Fruit fly (Drosophila melanogaster) whole organism, embryonic: ENCODE measurements around the gene CG11309.

ENCODE experiments used
- Adf1 ChIP-seq: fragments of 200-800 bp; sonication (Bioruptor generic); IDR thresholded peaks from 2 replicates; pipeline ENCODE4 v1.3.6; 2022; ENCODE audit warnings: missing biosample characterization, missing genetic modification characterization
- Aef1 ChIP-seq: fragments of 200-800 bp; sonication (Bioruptor generic); IDR thresholded peaks from 3 replicates; pipeline ENCODE4 v1.3.6; 2022; ENCODE audit warnings: missing biosample characterization, missing genetic modification characterization
- BEAF-32 ChIP-seq: fragments of 200-800 bp; sonication (Bioruptor generic); optimal IDR thresholded peaks from 3 replicates; lab custom pipeline; 2017; ENCODE audit warnings: missing biosample characterization, missing genetic modification characterization, mild to moderate bottlenecking, moderate library complexity, missing genetic modification reagents
- CG10366 ChIP-seq: fragments of 200-800 bp; sonication (Bioruptor generic); IDR thresholded peaks from 2 replicates; pipeline ENCODE4 v1.3.6; 2022; ENCODE audit warnings: missing biosample characterization, missing genetic modification characterization
- CG10431 ChIP-seq: fragments of 200-800 bp; sonication (Bioruptor generic); optimal IDR thresholded peaks from 3 replicates; lab custom pipeline; 2018; ENCODE audit warnings: missing biosample characterization, mild to moderate bottlenecking, missing genetic modification characterization
- CG10959 ChIP-seq: fragments of 200-800 bp; sonication (Bioruptor generic); IDR thresholded peaks from 2 replicates; pipeline ENCODE4 v1.3.6; 2022; ENCODE audit warnings: missing biosample characterization, missing genetic modification characterization
- CG11093 ChIP-seq: fragments of 200-800 bp; sonication (Bioruptor generic); IDR thresholded peaks from 3 replicates; pipeline ENCODE4 v1.3.6; 2022; ENCODE audit warnings: missing biosample characterization, missing genetic modification characterization
- CG11398 ChIP-seq: fragments of 200-800 bp; sonication (Bioruptor generic); optimal IDR thresholded peaks from 2 replicates; lab custom pipeline; 2016; ENCODE audit warnings: missing biosample characterization, missing genetic modification characterization
- CG11456 ChIP-seq: fragments of 200-800 bp; sonication (Bioruptor generic); IDR thresholded peaks from 3 replicates; pipeline ENCODE4 v1.3.6; 2022; ENCODE audit warnings: missing biosample characterization, missing genetic modification characterization
- CG16813 ChIP-seq: fragments of 200-800 bp; sonication (Bioruptor generic); IDR thresholded peaks from 3 replicates; pipeline ENCODE4 v1.3.6; 2022; ENCODE audit warnings: missing biosample characterization, missing genetic modification characterization; ENCODE audit not compliant: partially characterized antibody
- CG17568 ChIP-seq: fragments of 200-800 bp; sonication (Bioruptor generic); optimal IDR thresholded peaks from 2 replicates; lab custom pipeline; 2018; ENCODE audit warnings: missing biosample characterization, mild to moderate bottlenecking, missing genetic modification characterization, moderate library complexity
- CG2120 ChIP-seq: fragments of 200-800 bp; sonication (Bioruptor generic); optimal IDR thresholded peaks from 3 replicates; lab custom pipeline; 2016; ENCODE audit warnings: missing biosample characterization, missing genetic modification characterization
- CG2129 ChIP-seq: fragments of 200-800 bp; sonication (Bioruptor generic); IDR thresholded peaks from 2 replicates; pipeline ENCODE4 v1.3.6; 2022; ENCODE audit warnings: missing biosample characterization, missing genetic modification characterization; ENCODE audit not compliant: partially characterized antibody
- CG30020 ChIP-seq: fragments of 200-800 bp; optimal IDR thresholded peaks from 2 replicates; lab custom pipeline; 2019; ENCODE audit warnings: missing biosample characterization, mild to moderate bottlenecking, missing genetic modification characterization, moderate library complexity
- CG31441 ChIP-seq: fragments of 200-800 bp; sonication (Bioruptor generic); IDR thresholded peaks from 2 replicates; pipeline ENCODE4 v1.3.6; 2022; ENCODE audit warnings: missing biosample characterization, missing genetic modification characterization
- CG4328 ChIP-seq: fragments of 200-800 bp; sonication (Bioruptor generic); optimal IDR thresholded peaks from 3 replicates; lab custom pipeline; 2017; ENCODE audit warnings: missing biosample characterization, missing genetic modification reagents, missing genetic modification characterization
- CG6791 ChIP-seq: fragments of 200-800 bp; sonication (Bioruptor generic); IDR thresholded peaks from 3 replicates; pipeline ENCODE4 v1.3.6; 2022; ENCODE audit warnings: missing biosample characterization, missing genetic modification characterization; ENCODE audit not compliant: partially characterized antibody
- CG9609 ChIP-seq: fragments of 200-800 bp; sonication (Bioruptor generic); optimal IDR thresholded peaks from 3 replicates; lab custom pipeline; 2016; ENCODE audit warnings: missing biosample characterization, missing genetic modification characterization
- CG9727 ChIP-seq: fragments of 200-800 bp; sonication (Bioruptor generic); optimal IDR thresholded peaks from 3 replicates; lab custom pipeline; 2017; ENCODE audit warnings: missing biosample characterization, mild to moderate bottlenecking, missing genetic modification characterization
- CTCF ChIP-seq: fragments of 200-800 bp; sonication (Bioruptor generic); optimal IDR thresholded peaks from 2 replicates; lab custom pipeline; 2017; ENCODE audit warnings: missing biosample characterization, mild to moderate bottlenecking, missing genetic modification characterization, moderate library complexity
- Dek ChIP-seq: fragments of 200-800 bp; sonication (Bioruptor generic); optimal IDR thresholded peaks from 3 replicates; lab custom pipeline; 2019; ENCODE audit warnings: missing biosample characterization, mild to moderate bottlenecking, missing genetic modification characterization, moderate library complexity
- Doc2 ChIP-seq: fragments of 200-800 bp; sonication (Bioruptor generic); IDR thresholded peaks from 2 replicates; pipeline ENCODE4 v1.3.6; 2022; ENCODE audit warnings: missing biosample characterization, missing genetic modification characterization
- Ets97D ChIP-seq: fragments of 200-800 bp; sonication (Bioruptor generic); optimal IDR thresholded peaks from 3 replicates; lab custom pipeline; 2016; ENCODE audit warnings: missing biosample characterization, missing genetic modification characterization
- Fer1 ChIP-seq: fragments of 200-800 bp; sonication (Bioruptor generic); optimal IDR thresholded peaks from 2 replicates; lab custom pipeline; 2017; ENCODE audit warnings: missing biosample characterization, mild to moderate bottlenecking, missing genetic modification characterization
- Meics ChIP-seq: fragments of 200-800 bp; sonication (Bioruptor generic); optimal IDR thresholded peaks from 2 replicates; lab custom pipeline; 2017; ENCODE audit warnings: missing biosample characterization, mild to moderate bottlenecking, missing genetic modification characterization
- Side ChIP-seq: fragments of 200-800 bp; sonication (Bioruptor generic); optimal IDR thresholded peaks from 2 replicates; lab custom pipeline; 2016; ENCODE audit warnings: missing biosample characterization, missing genetic modification characterization
- Ssrp ChIP-seq: fragments of 200-800 bp; sonication (Bioruptor generic); optimal IDR thresholded peaks from 2 replicates; lab custom pipeline; 2018; ENCODE audit warnings: missing biosample characterization, mild to moderate bottlenecking, missing genetic modification characterization, moderate library complexity
- Taf1 ChIP-seq: fragments of 200-800 bp; sonication (Bioruptor generic); IDR thresholded peaks from 2 replicates; pipeline ENCODE4 v1.3.6; 2022; ENCODE audit warnings: missing biosample characterization, missing genetic modification characterization
- abd-A ChIP-seq: fragments of 200-800 bp; sonication (Bioruptor generic); optimal IDR thresholded peaks from 3 replicates; lab custom pipeline; 2019; ENCODE audit warnings: missing biosample characterization, mild to moderate bottlenecking, missing genetic modification characterization, moderate library complexity
- ac ChIP-seq: fragments of 200-800 bp; sonication (Bioruptor generic); optimal IDR thresholded peaks from 3 replicates; lab custom pipeline; 2017; ENCODE audit warnings: missing biosample characterization, mild to moderate bottlenecking, missing genetic modification characterization
- aop ChIP-seq: fragments of 200-800 bp; sonication (Bioruptor generic); IDR thresholded peaks from 2 replicates; pipeline ENCODE4 v1.3.6; 2022; ENCODE audit warnings: missing biosample characterization, missing genetic modification characterization
- crc ChIP-seq: fragments of 200-800 bp; sonication (Bioruptor generic); optimal IDR thresholded peaks from 2 replicates; lab custom pipeline; 2016; ENCODE audit warnings: missing biosample characterization, missing genetic modification characterization
- dati ChIP-seq: fragments of 200-800 bp; sonication (Bioruptor generic); IDR thresholded peaks from 2 replicates; pipeline ENCODE4 v1.3.6; 2022; ENCODE audit warnings: missing biosample characterization, missing genetic modification characterization
- dm ChIP-seq: fragments of 200-800 bp; sonication (Bioruptor generic); optimal IDR thresholded peaks from 3 replicates; lab custom pipeline; 2016; ENCODE audit warnings: missing biosample characterization, missing genetic modification characterization
- ewg ChIP-seq: fragments of 200-800 bp; sonication (Bioruptor generic); optimal IDR thresholded peaks from 3 replicates; lab custom pipeline; 2017; ENCODE audit warnings: mild to moderate bottlenecking, missing biosample characterization, missing genetic modification reagents, missing genetic modification characterization
- fd102C ChIP-seq: fragments of 200-800 bp; sonication (Bioruptor generic); optimal IDR thresholded peaks from 2 replicates; lab custom pipeline; 2018; ENCODE audit warnings: missing biosample characterization, mild to moderate bottlenecking, missing genetic modification characterization, moderate library complexity
- fd96Cb ChIP-seq: fragments of 200-800 bp; sonication (Bioruptor generic); optimal IDR thresholded peaks from 2 replicates; lab custom pipeline; 2018; ENCODE audit warnings: missing biosample characterization, mild to moderate bottlenecking, missing genetic modification characterization, moderate library complexity
- ftz-f1 ChIP-seq: fragments of 200-800 bp; sonication (Bioruptor generic); optimal IDR thresholded peaks from 2 replicates; lab custom pipeline; 2016; ENCODE audit warnings: missing biosample characterization, missing genetic modification characterization
- kah ChIP-seq: fragments of 200-800 bp; sonication (Bioruptor generic); optimal IDR thresholded peaks from 2 replicates; lab custom pipeline; 2018; ENCODE audit warnings: missing biosample characterization, mild to moderate bottlenecking, missing genetic modification characterization
- lilli ChIP-seq: fragments of 200-800 bp; sonication (Bioruptor generic); optimal IDR thresholded peaks from 3 replicates; lab custom pipeline; 2016; ENCODE audit warnings: missing biosample characterization, missing genetic modification characterization
- maf-S ChIP-seq: fragments of 200-800 bp; sonication (Bioruptor generic); optimal IDR thresholded peaks from 2 replicates; lab custom pipeline; 2016; ENCODE audit warnings: missing biosample characterization, missing genetic modification characterization
- pb ChIP-seq: fragments of 200-800 bp; sonication (Bioruptor generic); optimal IDR thresholded peaks from 3 replicates; lab custom pipeline; 2016; ENCODE audit warnings: missing biosample characterization, missing genetic modification characterization
- ranshi ChIP-seq: fragments of 200-800 bp; sonication (Bioruptor generic); IDR thresholded peaks from 2 replicates; pipeline ENCODE4 v1.3.6; 2022; ENCODE audit warnings: missing biosample characterization, missing genetic modification characterization
- sc ChIP-seq, 3 experiments: fragments of >200 bp in 2 of 3; fragments of 200-800 bp in 1 of 3; sonication (Bioruptor generic) in 1 of 3; optimal IDR thresholded peaks; 2 replicates in 2 of 3; 3 replicates in 1 of 3; lab custom pipeline; 2017; ENCODE audit warnings: mild to moderate bottlenecking in 1 of 3, missing biosample characterization in 1 of 3, missing genetic modification characterization in 1 of 3, missing genetic modification reagents in 1 of 3
- sens ChIP-seq: fragments of 200-800 bp; sonication (Bioruptor generic); peaks from one replicate; lab custom pipeline; 2016; ENCODE audit warnings: missing biosample characterization, missing genetic modification characterization
- shn ChIP-seq: fragments of 200-800 bp; sonication (Bioruptor generic); optimal IDR thresholded peaks from 3 replicates; lab custom pipeline; 2016; ENCODE audit warnings: missing biosample characterization, missing genetic modification characterization
- sob ChIP-seq: fragments of 200-800 bp; sonication (Bioruptor generic); IDR thresholded peaks from 2 replicates; pipeline ENCODE4 v1.3.6; 2022; ENCODE audit warnings: missing biosample characterization, missing genetic modification characterization
- trem ChIP-seq: fragments of 200-800 bp; optimal IDR thresholded peaks from 3 replicates; lab custom pipeline; 2019; ENCODE audit warnings: missing biosample characterization, mild to moderate bottlenecking, missing genetic modification characterization, moderate library complexity
- twi ChIP-seq: fragments of 200-800 bp; optimal IDR thresholded peaks from 2 replicates; lab custom pipeline; 2019; ENCODE audit warnings: missing biosample characterization, mild to moderate bottlenecking, missing genetic modification characterization, moderate library complexity

The CG11309 gene

DNA sequence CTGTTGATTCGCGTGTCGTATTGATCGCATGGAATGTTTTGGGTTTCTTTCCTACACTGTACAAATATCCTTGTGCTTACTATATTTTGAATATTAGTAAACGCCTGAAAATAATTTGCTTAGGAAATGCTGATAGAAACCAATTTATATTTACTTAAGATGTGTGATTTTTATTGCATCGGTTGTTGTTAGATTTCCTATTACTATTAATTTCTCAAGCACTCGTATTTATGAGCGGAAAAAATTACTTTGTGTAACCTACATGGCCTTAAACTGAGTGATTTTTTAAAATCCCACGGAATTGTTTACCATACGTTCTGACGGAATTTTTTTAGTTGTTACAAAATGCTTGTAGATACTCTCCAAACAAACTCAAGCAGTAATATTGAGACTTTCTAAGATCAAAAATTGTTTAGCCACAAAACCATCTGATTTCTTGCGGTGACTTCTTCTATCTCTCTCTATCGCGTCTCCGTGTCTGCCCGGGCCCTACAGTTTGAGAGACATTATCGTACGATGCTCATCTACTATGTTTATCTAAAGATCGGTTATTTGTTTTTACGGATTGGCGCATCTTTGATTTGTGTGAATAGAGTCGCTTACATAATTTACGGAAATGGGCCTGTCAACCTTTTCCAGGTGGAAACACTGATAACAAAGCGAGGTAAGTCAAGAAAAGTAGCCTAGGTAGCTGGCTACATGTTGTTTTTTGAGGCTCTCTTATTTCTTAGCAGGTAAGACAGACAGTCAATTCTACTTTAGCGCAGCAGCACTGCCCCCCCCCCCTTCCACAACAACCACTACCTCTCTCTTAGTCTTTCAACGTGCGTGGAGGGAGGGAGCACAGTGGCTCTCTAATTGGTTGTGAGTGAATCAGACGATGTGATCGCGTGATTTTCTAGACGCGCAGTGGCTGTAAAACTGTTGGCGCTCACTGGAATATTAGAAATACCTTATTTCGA, 27.9 kb downstream of the CG11309 start (continued):
- no peak for TF ChIP-seq sc (optimal IDR thresholded peaks at IDR 0.05; lab: Kevin White, UChicago)
- peak; percentile 19 for TF ChIP-seq sc (GFP tag; optimal IDR thresholded peaks at IDR 0.05; lab: Kevin White, UChicago)
- no peak for TF ChIP-seq CG2129 (GFP tag; lab: Robert Waterston, UW)
- TF ChIP-seq maf-S (GFP tag; lab: Kevin White, UChicago): peak; percentile 37
- TF ChIP-seq aop (GFP tag; lab: Robert Waterston, UW): no peak
- TF ChIP-seq crc: peak; percentile 67
- TF ChIP-seq CG31441: peak; percentile 67; the same call in 1 of the 2 replicates
- no peak for TF ChIP-seq CG17568
- peak; percentile 68 for TF ChIP-seq Ssrp (tag; lab: Kevin White, UChicago)
- peak; percentile 38 for TF ChIP-seq fd102C
- no peak for TF ChIP-seq ranshi (GFP tag; lab: Robert Waterston, UW)
- TF ChIP-seq shn (GFP tag; lab: Kevin White, UChicago): peak; percentile 67
- TF ChIP-seq sens (GFP tag; lab: Kevin White, UChicago): peak; percentile 96
- no peak for TF ChIP-seq sob (GFP tag; lab: Robert Waterston, UW)
- no peak; the same call in 1 of the 2 replicates for TF ChIP-seq CG10366 (GFP tag; lab: Robert Waterston, UW)
- TF ChIP-seq Aef1 (GFP tag; lab: Robert Waterston, UW): no peak
- no peak for TF ChIP-seq Doc2 (GFP tag; lab: Robert Waterston, UW)
- peak; percentile 36 for TF ChIP-seq twi (tag; lab: Kevin White, UChicago)
- TF ChIP-seq Taf1: no peak; the same call in 1 of the 2 replicates
- TF ChIP-seq dm (GFP tag; lab: Kevin White, UChicago): no peak
- no peak for TF ChIP-seq dati (GFP tag; lab: Robert Waterston, UW)
- peak; percentile 42 for TF ChIP-seq CG10431 (GFP tag; lab: Kevin White, UChicago)
- peak; percentile 76 for TF ChIP-seq CG2120 (GFP tag; lab: Kevin White, UChicago)
- TF ChIP-seq CG4328 (GFP tag; lab: Kevin White, UChicago): no peak
- no peak for TF ChIP-seq Ets97D (GFP tag; lab: Kevin White, UChicago)
- TF ChIP-seq CG6791 (GFP tag; lab: Robert Waterston, UW): no peak
- TF ChIP-seq pb: peak; percentile 8
- peak; percentile 51 for TF ChIP-seq ac (GFP tag; lab: Kevin White, UChicago)
- TF ChIP-seq BEAF-32: peak; percentile 16
- TF ChIP-seq fd96Cb (tag; lab: Kevin White, UChicago): peak; percentile 63
- TF ChIP-seq kah (GFP tag; lab: Kevin White, UChicago): peak; percentile 2
- no peak for TF ChIP-seq Adf1 (GFP tag; lab: Robert Waterston, UW)
- no peak; the same call in 1 of the 2 replicates for TF ChIP-seq CG10959 (GFP tag; lab: Robert Waterston, UW)
- TF ChIP-seq CG11456 (GFP tag; lab: Robert Waterston, UW): no peak
- peak; percentile 84 for TF ChIP-seq CG9727 (GFP tag; lab: Kevin White, UChicago)
- TF ChIP-seq CTCF (GFP tag; lab: Kevin White, UChicago): peak; percentile 2
- peak; percentile 41 for TF ChIP-seq ewg (GFP tag; lab: Kevin White, UChicago)
- TF ChIP-seq CG16813 (GFP tag; lab: Robert Waterston, UW): no peak
- peak; percentile 94 for TF ChIP-seq abd-A
- TF ChIP-seq CG30020 (tag; lab: Kevin White, UChicago): peak; percentile 21
- TF ChIP-seq Fer1 (GFP tag; lab: Kevin White, UChicago): peak; percentile 36
- peak; percentile 40 for TF ChIP-seq CG9609 (GFP tag; lab: Kevin White, UChicago)
- peak; percentile 64 for TF ChIP-seq lilli (GFP tag; lab: Kevin White, UChicago)
- peak; percentile 62 for TF ChIP-seq Meics (GFP tag; lab: Kevin White, UChicago)
- TF ChIP-seq CG11398: peak; percentile 35
- TF ChIP-seq CG11093: 0 out of 3 replicates have a peak, but pooled peaks have one; percentile 18
- no peak for TF ChIP-seq ftz-f1 (GFP tag; lab: Kevin White, UChicago)
- peak; percentile 51 for TF ChIP-seq Side
- TF ChIP-seq trem (tag; lab: Kevin White, UChicago): no peak
- TF ChIP-seq Dek (tag; lab: Kevin White, UChicago): peak; percentile 11
